Fruit fly (Drosophila melanogaster): Measurements from ENCODE around the gene Ucp4B.

Gene Ucp4B

DNA sequence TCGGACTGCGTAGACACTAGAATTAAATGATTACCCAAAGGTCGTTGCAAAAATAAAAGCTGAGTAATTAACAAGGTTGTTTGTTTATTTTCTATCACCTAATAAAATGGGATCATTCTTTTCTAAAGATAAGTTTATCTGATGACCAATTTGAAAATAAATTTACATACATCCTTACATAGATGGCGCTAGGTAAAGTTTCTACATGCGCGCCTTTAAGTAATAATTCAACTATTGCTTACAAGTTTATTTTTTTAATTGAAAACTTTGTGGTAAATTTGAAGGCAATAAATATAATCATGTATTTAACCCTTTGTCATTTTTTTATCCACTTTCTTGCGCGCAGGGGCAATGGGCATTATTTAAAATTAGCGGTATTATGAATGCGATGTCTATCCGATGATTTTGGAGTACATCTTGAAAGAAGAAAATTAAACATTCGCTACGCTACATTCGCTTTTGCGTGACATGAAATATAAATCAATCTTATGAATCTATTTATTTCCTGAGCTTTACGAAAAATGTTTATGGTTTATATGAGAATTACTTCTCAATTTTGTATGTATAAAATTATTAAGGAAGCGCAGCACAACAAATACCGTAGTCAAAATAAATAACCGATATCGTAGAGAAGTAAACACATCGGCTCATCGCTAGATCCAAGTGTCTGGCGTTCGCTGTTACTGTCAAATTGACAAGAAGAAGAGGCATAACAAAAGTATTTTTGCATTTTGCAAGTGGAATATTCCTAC is 20.7 kb upstream of the Ucp4B start, which contains the start of gene CG9044:
Gene CG9044 (plus strand): TSS at position 676 of the 752 bp plus-strand sequence.
- TF ChIP-seq ttk (optimal IDR thresholded peaks at IDR 0.05) (no peak), Sin3A (optimal IDR thresholded peaks at IDR 0.05) (no peak), psq (optimal IDR thresholded peaks at IDR 0.05) (no peak), Myc (optimal IDR thresholded peaks at IDR 0.05) (no peak), insv (optimal IDR thresholded peaks at IDR 0.05) (no peak), h (optimal IDR thresholded peaks at IDR 0.05) (no peak)

DNA sequence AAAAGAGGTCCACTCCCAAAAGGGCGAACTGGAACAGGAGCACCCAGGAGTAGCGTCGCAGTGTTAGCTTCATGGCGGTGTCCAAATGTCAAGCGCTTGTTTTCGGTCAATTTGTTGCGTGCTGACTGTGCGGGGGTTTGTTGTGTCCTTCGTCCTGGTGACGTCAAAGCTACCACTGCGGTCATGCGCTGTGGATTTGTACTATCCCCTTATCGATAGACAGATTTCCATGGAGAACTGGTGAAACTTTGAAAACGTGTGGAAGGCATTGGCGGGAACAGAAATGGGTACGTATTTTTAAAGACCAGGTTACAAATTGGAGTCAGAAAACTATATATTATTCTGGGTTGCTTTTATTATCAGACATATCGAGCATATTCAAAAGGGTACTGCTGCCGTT is 13.5 kb upstream of the Ucp4B start, which contains the start of gene CG13999:
Gene CG13999 (minus strand): TSS at position 314 of the 400 bp plus-strand sequence.
- TF ChIP-seq psq (optimal IDR thresholded peaks at IDR 0.05) (no peak), Sin3A (optimal IDR thresholded peaks at IDR 0.05) (no peak), ttk (optimal IDR thresholded peaks at IDR 0.05) (no peak), Myc (optimal IDR thresholded peaks at IDR 0.05) (no peak), insv (optimal IDR thresholded peaks at IDR 0.05) (no peak), h (optimal IDR thresholded peaks at IDR 0.05) (no peak)

DNA sequence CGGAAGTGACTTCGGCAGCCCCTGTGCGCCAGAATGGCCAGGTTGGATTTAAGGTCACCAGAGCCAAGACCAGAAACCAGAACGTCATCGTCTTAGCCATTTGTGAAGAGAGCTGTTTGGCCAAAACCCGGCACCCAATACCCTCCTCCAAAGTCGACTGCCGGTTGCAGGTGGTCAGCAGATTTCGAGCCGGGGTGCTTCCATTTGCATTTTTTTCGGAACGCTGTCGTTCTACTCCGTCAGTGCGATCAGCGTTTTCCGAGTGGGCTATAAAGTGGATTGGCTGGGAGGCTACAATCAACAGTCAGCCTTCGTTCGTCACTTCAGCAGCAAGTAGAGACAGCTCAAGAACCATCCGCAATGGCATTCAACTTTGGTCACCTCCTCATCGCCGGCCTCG is 13.0 kb upstream of the Ucp4B start, which contains the start of the genes CG13998 and Vm26Ab:
Gene CG13998 (minus strand): TSS at position 114 of the 400 bp plus-strand sequence.
Gene Vm26Ab (plus strand): TSS at position 299 of the 400 bp plus-strand sequence.
- TF ChIP-seq psq (optimal IDR thresholded peaks at IDR 0.05) = no peak
- no peak for TF ChIP-seq Sin3A (optimal IDR thresholded peaks at IDR 0.05)
- no peak for TF ChIP-seq h (optimal IDR thresholded peaks at IDR 0.05)
- no peak for TF ChIP-seq insv (optimal IDR thresholded peaks at IDR 0.05)
- TF ChIP-seq Myc (optimal IDR thresholded peaks at IDR 0.05) = no peak
- TF ChIP-seq ttk (optimal IDR thresholded peaks at IDR 0.05) = no peak

DNA sequence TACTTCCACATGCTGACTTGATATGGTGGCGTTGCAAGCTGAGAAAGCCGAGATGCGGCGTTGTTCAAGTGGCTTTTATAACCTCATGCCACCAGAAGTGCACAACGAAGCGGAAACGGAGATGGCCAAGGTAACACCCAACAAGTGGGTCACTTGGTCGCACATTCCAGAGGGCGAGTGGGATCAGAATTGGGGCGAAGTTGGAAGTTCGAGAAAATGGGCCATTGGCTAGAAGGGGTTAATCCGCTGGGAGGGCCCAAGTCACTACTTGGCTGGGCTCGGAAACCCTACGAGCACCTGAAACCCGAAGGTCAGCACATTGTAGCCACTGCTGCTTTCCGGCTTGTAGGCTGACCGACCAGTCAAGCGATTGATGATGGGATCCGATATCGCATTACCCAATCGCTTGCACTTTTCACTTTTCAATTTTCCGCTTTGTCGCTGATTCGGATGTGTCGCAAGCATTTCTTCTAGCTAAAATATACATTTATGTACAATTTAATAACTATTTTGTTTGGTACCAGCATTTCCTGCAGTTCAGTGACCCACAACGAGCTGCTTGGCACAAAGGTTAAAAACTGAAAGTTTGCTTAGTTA is 11.0 kb upstream of the Ucp4B start, which contains the start of gene Vm26Ac:
Gene Vm26Ac (minus strand): TSS at position 51 of the 597 bp plus-strand sequence.
- no peak for TF ChIP-seq h (optimal IDR thresholded peaks at IDR 0.05)
- no peak for TF ChIP-seq ttk (optimal IDR thresholded peaks at IDR 0.05)
- no peak for TF ChIP-seq psq (optimal IDR thresholded peaks at IDR 0.05)
- TF ChIP-seq insv (optimal IDR thresholded peaks at IDR 0.05) = no peak
- no peak for TF ChIP-seq Sin3A (optimal IDR thresholded peaks at IDR 0.05)
- no peak for TF ChIP-seq Myc (optimal IDR thresholded peaks at IDR 0.05)

DNA sequence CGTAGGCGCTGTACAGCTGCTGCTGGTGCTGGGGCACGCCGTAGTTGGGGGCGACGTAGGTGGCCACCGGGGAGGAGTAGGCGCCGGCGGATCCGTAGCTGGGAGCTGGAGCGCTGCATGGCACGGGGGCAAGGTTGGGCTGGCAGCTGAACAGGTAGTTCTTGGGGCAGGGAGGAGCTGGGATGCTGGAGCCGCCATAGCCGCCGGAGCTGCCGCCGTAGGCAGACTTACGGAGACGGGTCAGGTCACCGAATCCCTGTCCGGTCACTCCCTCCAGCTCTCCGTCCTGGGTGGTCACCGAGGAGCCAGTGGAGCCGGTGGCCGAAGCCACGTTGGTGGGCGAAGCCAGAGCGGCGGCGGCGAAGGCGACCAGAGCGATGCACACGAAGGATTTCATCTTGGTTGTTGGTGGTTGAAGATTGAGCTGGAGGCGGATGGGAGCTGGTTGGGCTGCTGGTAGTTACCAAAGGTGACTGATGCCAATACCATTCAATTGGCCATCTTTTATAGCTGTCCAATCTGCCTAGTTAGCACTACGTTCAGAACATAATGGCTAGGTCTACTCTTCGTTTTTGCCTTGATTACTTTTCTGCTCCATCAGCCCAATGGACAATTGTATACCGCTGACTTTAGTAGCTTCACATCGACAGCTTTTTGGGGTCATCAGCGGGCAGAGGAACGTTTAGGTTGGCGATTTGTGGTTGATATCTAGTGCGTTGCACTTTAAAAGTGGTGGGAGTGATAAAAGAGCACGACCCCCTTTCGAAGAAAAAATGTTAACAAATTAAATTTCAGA is 9.6 kb upstream of the Ucp4B start, which contains the start of gene Vm26Aa:
Gene Vm26Aa (minus strand): TSS at position 478 of the 796 bp plus-strand sequence.
- no peak for TF ChIP-seq Myc (optimal IDR thresholded peaks at IDR 0.05)
- no peak for TF ChIP-seq psq (optimal IDR thresholded peaks at IDR 0.05)
- no peak for TF ChIP-seq h (optimal IDR thresholded peaks at IDR 0.05)
- no peak for TF ChIP-seq ttk (optimal IDR thresholded peaks at IDR 0.05)
- TF ChIP-seq Sin3A (optimal IDR thresholded peaks at IDR 0.05) = no peak
- no peak for TF ChIP-seq insv (optimal IDR thresholded peaks at IDR 0.05)

DNA sequence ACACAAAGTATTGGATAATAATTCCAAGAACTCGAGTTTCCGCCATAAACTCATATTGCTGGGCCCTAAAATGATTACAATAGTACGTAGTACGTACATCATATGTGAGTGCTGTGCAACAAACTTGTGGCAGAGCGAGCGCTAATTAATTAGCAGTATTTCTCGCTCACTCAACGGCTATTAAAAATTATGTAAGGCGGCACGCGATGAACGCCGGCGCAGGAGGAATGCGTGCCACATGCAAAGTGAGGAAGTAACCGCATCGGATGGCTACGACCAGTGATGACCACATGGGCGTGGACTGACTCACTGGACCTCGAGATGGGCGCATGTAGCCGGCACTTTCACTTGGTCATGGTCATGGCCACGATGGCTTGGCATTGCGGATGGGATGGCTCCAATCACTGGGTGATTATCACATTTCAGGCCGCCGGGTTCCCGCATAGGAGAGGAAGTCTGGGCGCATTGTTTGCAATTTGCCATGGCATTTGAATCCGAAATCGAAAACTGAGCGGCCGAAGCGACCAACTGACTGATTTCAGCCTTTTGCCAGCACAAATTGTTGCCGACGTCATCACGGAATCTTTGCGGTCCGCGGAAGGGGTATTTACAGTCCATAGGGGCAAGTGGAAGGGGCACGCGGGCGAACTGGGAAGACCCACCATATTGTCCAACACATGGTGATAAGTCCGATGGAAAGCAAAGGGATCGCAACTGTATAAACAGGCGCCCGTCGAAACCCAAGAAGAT is 8.3 kb upstream of the Ucp4B start:
- TF ChIP-seq insv (optimal IDR thresholded peaks at IDR 0.05) (no peak), ttk (optimal IDR thresholded peaks at IDR 0.05) (no peak), Sin3A (optimal IDR thresholded peaks at IDR 0.05) (no peak), Myc (optimal IDR thresholded peaks at IDR 0.05) (no peak), h (optimal IDR thresholded peaks at IDR 0.05) (no peak), psq (optimal IDR thresholded peaks at IDR 0.05) (no peak)

DNA sequence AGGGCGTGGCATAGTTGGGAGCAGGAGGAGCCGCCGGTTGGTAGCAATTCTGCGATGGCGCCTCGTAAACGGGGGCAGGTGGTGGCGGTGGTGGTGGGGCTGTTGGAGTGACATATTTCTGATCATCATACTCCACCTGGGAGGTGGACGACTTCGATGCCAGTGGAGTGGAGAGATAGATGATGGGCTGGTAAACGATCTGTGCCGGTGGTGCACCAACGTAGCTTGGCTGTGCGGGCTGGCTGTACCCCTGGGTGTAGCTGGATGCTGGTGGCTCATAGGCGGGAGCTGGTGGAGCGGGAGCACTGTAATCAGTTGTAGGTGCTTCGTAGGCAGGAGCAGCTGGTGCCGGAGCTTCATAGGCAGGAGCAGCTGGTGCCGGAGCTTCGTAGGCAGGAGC is 6.4 kb upstream of the Ucp4B start:
- TF ChIP-seq insv (optimal IDR thresholded peaks at IDR 0.05) = no peak
- TF ChIP-seq Sin3A (optimal IDR thresholded peaks at IDR 0.05) = no peak
- no peak for TF ChIP-seq Myc (optimal IDR thresholded peaks at IDR 0.05)
- TF ChIP-seq psq (optimal IDR thresholded peaks at IDR 0.05) = no peak
- no peak for TF ChIP-seq h (optimal IDR thresholded peaks at IDR 0.05)
- TF ChIP-seq ttk (optimal IDR thresholded peaks at IDR 0.05) = no peak

DNA sequence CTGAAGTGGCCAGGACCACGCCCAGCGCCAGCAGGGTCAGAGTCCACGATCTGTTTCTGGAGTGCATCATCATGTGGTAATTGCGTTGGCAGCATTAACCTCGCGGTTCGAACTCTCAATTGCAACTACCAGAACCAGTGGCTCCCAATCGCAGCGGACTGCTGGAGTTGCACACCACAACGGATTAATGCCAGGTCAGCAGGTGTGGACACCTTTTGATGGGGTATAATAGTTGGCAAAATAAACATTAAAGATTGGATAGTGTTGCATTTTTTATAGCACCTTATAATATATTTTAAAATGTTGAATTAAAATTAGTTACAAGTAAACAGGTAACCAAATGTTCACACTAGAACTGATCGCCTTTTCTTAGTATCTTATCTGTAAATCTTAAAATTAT is 5.4 kb upstream of the Ucp4B start:
- TF ChIP-seq h (optimal IDR thresholded peaks at IDR 0.05) (no peak), insv (optimal IDR thresholded peaks at IDR 0.05) (no peak), Myc (optimal IDR thresholded peaks at IDR 0.05) (no peak), ttk (optimal IDR thresholded peaks at IDR 0.05) (no peak), psq (optimal IDR thresholded peaks at IDR 0.05) (no peak), Sin3A (optimal IDR thresholded peaks at IDR 0.05) (no peak)

DNA sequence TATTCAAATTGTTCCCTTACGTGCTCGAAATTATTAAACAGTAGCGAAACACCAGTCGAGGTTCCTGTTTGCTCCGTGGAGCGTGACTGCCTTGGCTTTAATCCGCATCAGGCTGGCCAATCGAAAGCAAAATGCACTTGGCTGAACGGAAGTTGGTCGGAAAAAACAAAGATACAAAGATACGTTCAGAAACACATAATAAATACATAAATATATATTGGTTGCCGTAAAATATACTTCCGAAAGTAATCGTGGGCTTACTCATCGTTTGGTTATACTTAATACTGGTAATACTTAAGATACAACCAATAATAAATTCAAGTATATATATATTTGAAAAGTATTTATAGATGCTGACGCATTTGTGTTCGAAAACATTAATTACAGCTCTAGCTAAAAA is 4.8 kb upstream of the Ucp4B start, which contains the start of gene psd:
Gene psd (minus strand): TSS at position 101 of the 400 bp plus-strand sequence.
- TF ChIP-seq h (optimal IDR thresholded peaks at IDR 0.05) = no peak
- TF ChIP-seq Myc (optimal IDR thresholded peaks at IDR 0.05) = no peak
- TF ChIP-seq psq (optimal IDR thresholded peaks at IDR 0.05) = no peak
- no peak for TF ChIP-seq ttk (optimal IDR thresholded peaks at IDR 0.05)
- TF ChIP-seq Sin3A (optimal IDR thresholded peaks at IDR 0.05) = no peak
- no peak for TF ChIP-seq insv (optimal IDR thresholded peaks at IDR 0.05)

DNA sequence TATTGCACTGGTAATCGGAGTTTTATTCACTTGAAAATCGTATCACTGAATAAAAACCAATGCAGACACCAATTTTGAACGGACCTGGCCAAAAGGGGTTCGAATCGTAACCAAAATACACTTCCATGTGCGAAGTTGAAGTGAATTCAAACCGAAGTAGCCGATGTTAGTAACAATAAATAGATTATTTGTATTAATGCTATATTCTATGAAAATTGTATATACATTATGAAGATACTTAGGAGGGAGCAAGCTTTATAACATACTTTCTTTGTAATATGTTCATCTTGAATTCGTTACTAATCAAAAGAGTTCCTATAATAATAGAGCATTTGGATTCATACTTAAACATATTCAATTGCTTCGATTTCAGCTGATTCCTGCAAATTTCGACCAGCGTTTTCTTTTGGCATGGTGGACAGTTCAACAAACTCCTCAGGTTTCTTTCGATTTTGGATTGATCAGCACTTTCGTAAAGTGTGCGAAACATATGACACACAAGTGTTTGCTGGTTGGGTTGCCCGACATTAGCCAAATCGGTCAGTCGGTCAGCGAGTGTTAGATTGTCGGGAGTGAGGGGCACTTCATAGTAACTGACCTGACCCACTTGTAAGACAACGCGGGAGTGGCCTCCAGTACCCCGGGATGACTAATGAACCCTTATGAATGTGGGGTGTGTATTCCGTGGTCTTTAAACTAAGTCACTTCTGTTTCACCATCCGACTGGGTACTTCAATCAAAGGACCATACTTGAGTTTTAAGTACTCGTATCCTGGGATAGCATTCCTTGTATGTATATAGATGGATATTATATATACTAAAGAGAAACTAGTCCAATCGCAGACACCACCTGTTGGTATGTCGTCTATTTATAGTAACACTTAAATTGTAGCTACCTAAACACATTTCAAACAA is 1.7 kb upstream of the Ucp4B start, which contains the start of the genes CG13992 and Ucp4C:
Gene CG13992 (minus strand): TSS at position 51 of the 915 bp plus-strand sequence.
Gene Ucp4C (plus strand): TSS at position 865 of the 915 bp plus-strand sequence.
- TF ChIP-seq psq (optimal IDR thresholded peaks at IDR 0.05) (no peak), Sin3A (optimal IDR thresholded peaks at IDR 0.05) (no peak), ttk (optimal IDR thresholded peaks at IDR 0.05) (no peak), h (optimal IDR thresholded peaks at IDR 0.05) (no peak), insv (optimal IDR thresholded peaks at IDR 0.05) (no peak), Myc (optimal IDR thresholded peaks at IDR 0.05) (no peak)
